Fruit fly (Drosophila melanogaster) S2 (cell line): ENCODE measurements around the gene CG17666.

Source experiments
- CG8478 ChIP-seq: fragments of >200 bp; optimal IDR thresholded peaks from 2 replicates; lab custom pipeline; 2018
- CTCF ChIP-seq, 2 experiments: fragments of >200 bp; optimal IDR thresholded peaks; 2 replicates each; lab custom pipeline; 2018

- no peak for TF ChIP-seq CG8478
- no peak for TF ChIP-seq CTCF (optimal IDR thresholded peaks at IDR 0.05; lab: Kevin White, UChicago)
These were observed 52.2 kb downstream of the CG17666 start for dm6 chr3L:12833354-12833753.
